Worm (Caenorhabditis elegans) whole organism, L4 larva: ENCODE data around the gene str-175.

Experiments used
- D1046.2 ChIP-seq: fragments of 200-800 bp; sonication (Bioruptor generic); IDR thresholded peaks from 2 replicates; pipeline ENCODE4 v1.3.6; 2022; ENCODE audit warnings: missing genetic modification characterization, missing compliant biosample characterization
- F26F4.8 ChIP-seq: fragments of 200-800 bp; sonication (Bioruptor generic); conservative IDR thresholded peaks from 2 replicates; pipeline ENCODE4 v1.3.6; 2022; ENCODE audit warnings: missing genetic modification characterization, missing compliant biosample characterization
- T20F7.1 ChIP-seq: fragments of 200-800 bp; sonication (Bioruptor generic); optimal IDR thresholded peaks from 2 replicates; lab custom pipeline; 2018; ENCODE audit warnings: mild to moderate bottlenecking, missing genetic modification characterization, missing compliant biosample characterization
- T26A8.4 ChIP-seq: fragments of 200-800 bp; sonication (Bioruptor generic); IDR thresholded peaks from 2 replicates; pipeline ENCODE4 v1.3.6; 2022; ENCODE audit warnings: missing genetic modification characterization, missing compliant biosample characterization
- Y105C5A.15 ChIP-seq: fragments of 200-800 bp; sonication (Bioruptor generic); IDR thresholded peaks from 2 replicates; pipeline ENCODE4 v1.3.6; 2022; ENCODE audit warnings: missing genetic modification characterization, missing compliant biosample characterization
- ZK337.2 ChIP-seq: fragments of 200-800 bp; sonication (Bioruptor generic); IDR thresholded peaks from 2 replicates; pipeline ENCODE4 v1.3.6; 2022; ENCODE audit warnings: missing genetic modification reagents, missing genetic modification characterization, missing compliant biosample characterization
- aha-1 ChIP-seq: fragments of 150-350 bp; peaks from one replicate; lab custom pipeline; 2014; ENCODE audit warnings: missing biosample characterization, missing genetic modification characterization
- attf-4 ChIP-seq: sonication (generic microtip); optimal IDR thresholded peaks from 3 replicates; lab custom pipeline; 2017; ENCODE audit warnings: missing biosample characterization, missing genetic modification characterization
- ceh-20 ChIP-seq: fragments of 200-800 bp; sonication (Bioruptor generic); IDR thresholded peaks from 2 replicates; pipeline ENCODE4 v1.3.6; 2022; ENCODE audit warnings: missing genetic modification reagents, missing genetic modification characterization, missing compliant biosample characterization
- ceh-28 ChIP-seq: fragments of 150-350 bp; optimal IDR thresholded peaks from 2 replicates; lab custom pipeline; 2014; ENCODE audit warnings: missing biosample characterization, missing genetic modification reagents, missing genetic modification characterization
- daf-19 ChIP-seq: fragments of 200-800 bp; sonication (Bioruptor generic); conservative IDR thresholded peaks from 2 replicates; pipeline ENCODE4 v1.3.6; 2022; ENCODE audit warnings: missing genetic modification characterization, missing compliant biosample characterization
- daf-8 ChIP-seq: fragments of 200-800 bp; sonication (Bioruptor generic); IDR thresholded peaks from 2 replicates; pipeline ENCODE4 v1.3.6; 2022; ENCODE audit warnings: missing genetic modification characterization, missing compliant biosample characterization
- dmd-9 ChIP-seq: fragments of 200-800 bp; sonication (Bioruptor generic); IDR thresholded peaks from 2 replicates; pipeline ENCODE4 v1.3.6; 2022; ENCODE audit warnings: missing genetic modification reagents, missing genetic modification characterization, missing compliant biosample characterization
- dve-1 ChIP-seq: sonication (generic microtip); optimal IDR thresholded peaks from 2 replicates; lab custom pipeline; 2017; ENCODE audit warnings: antibody characterized with exemption, mild to moderate bottlenecking, missing genetic modification characterization, missing compliant biosample characterization; ENCODE audit not compliant: insufficient read depth
- egl-27 ChIP-seq: sonication (generic microtip); optimal IDR thresholded peaks from 3 replicates; lab custom pipeline; 2017; ENCODE audit warnings: missing biosample characterization, missing genetic modification reagents, missing genetic modification characterization
- egl-43 ChIP-seq: fragments of 200-800 bp; sonication (Bioruptor generic); IDR thresholded peaks from 2 replicates; pipeline ENCODE4 v1.3.6; 2022; ENCODE audit warnings: missing genetic modification reagents, missing genetic modification characterization, missing compliant biosample characterization
- fkh-10 ChIP-seq: fragments of 150-350 bp; optimal IDR thresholded peaks from 2 replicates; lab custom pipeline; 2014; ENCODE audit warnings: missing biosample characterization, missing genetic modification reagents, missing genetic modification characterization
- lim-7 ChIP-seq: fragments of 200-800 bp; sonication (Bioruptor generic); IDR thresholded peaks from 2 replicates; pipeline ENCODE4 v1.3.6; 2022; ENCODE audit warnings: missing genetic modification characterization, missing compliant biosample characterization
- lin-15B ChIP-seq: fragments of 150-350 bp; sonication (generic microtip); optimal IDR thresholded peaks from 3 replicates; lab custom pipeline; 2014; ENCODE audit warnings: missing biosample characterization, missing genetic modification characterization
- lin-29 ChIP-seq: fragments of 200-800 bp; sonication (Bioruptor generic); IDR thresholded peaks from 2 replicates; pipeline ENCODE4 v1.3.6; 2022; ENCODE audit warnings: missing genetic modification reagents, missing genetic modification characterization, missing compliant biosample characterization
- mxl-2 ChIP-seq: fragments of 200-800 bp; sonication (Bioruptor generic); conservative IDR thresholded peaks from 2 replicates; pipeline ENCODE4 v1.3.6; 2022; ENCODE audit warnings: missing genetic modification reagents, missing genetic modification characterization, missing compliant biosample characterization
- nhr-102 ChIP-seq: sonication (generic microtip); optimal IDR thresholded peaks from 2 replicates; lab custom pipeline; 2016; ENCODE audit warnings: mild to moderate bottlenecking, missing genetic modification characterization, moderate library complexity, missing compliant biosample characterization
- nhr-111 ChIP-seq: fragments of 200-800 bp; sonication (Bioruptor generic); optimal IDR thresholded peaks from 2 replicates; lab custom pipeline; 2018; ENCODE audit warnings: mild to moderate bottlenecking, missing genetic modification characterization, missing compliant biosample characterization
- nhr-25 ChIP-seq: sonication (generic microtip); optimal IDR thresholded peaks from 2 replicates; lab custom pipeline; 2017; ENCODE audit warnings: missing genetic modification characterization, mild to moderate bottlenecking, missing compliant biosample characterization, antibody characterized with exemption, moderate library complexity, borderline replicate concordance; ENCODE audit not compliant: insufficient read depth
- nhr-42 ChIP-seq: fragments of 200-800 bp; sonication (Bioruptor generic); IDR thresholded peaks from 2 replicates; pipeline ENCODE4 v1.3.6; 2022; ENCODE audit warnings: missing genetic modification characterization, missing compliant biosample characterization
- nhr-6 ChIP-seq: fragments of 150-350 bp; optimal IDR thresholded peaks from 2 replicates; lab custom pipeline; 2014; ENCODE audit warnings: missing biosample characterization, missing genetic modification characterization
- nhr-77 ChIP-seq: fragments of 150-350 bp; optimal IDR thresholded peaks from 2 replicates; lab custom pipeline; 2014; ENCODE audit warnings: missing biosample characterization, missing genetic modification characterization
- set-16 ChIP-seq: fragments of 200-800 bp; sonication (Bioruptor generic); IDR thresholded peaks from 2 replicates; pipeline ENCODE4 v1.3.6; 2022; ENCODE audit warnings: missing genetic modification reagents, missing genetic modification characterization, missing compliant biosample characterization
- spr-1 ChIP-seq: sonication (generic microtip); optimal IDR thresholded peaks from 2 replicates; lab custom pipeline; 2016; ENCODE audit warnings: mild to moderate bottlenecking, missing genetic modification characterization, missing compliant biosample characterization
- spr-3 ChIP-seq: fragments of 200-800 bp; sonication (Bioruptor generic); optimal IDR thresholded peaks from 2 replicates; lab custom pipeline; 2018; ENCODE audit warnings: mild to moderate bottlenecking, missing genetic modification characterization, missing compliant biosample characterization
- tag-97 ChIP-seq: fragments of 200-800 bp; sonication (Bioruptor generic); IDR thresholded peaks from 2 replicates; pipeline ENCODE4 v1.3.6; 2022; ENCODE audit warnings: missing genetic modification characterization, missing compliant biosample characterization
- unc-39 ChIP-seq: sonication (generic microtip); optimal IDR thresholded peaks from 2 replicates; lab custom pipeline; 2017; ENCODE audit warnings: missing biosample characterization, missing genetic modification characterization
- unc-62 ChIP-seq, 3 experiments: fragments of 150-350 bp in 1 of 3; sonication (generic microtip); optimal IDR thresholded peaks in 2 of 3; peaks in 1 of 3; 1 replicate in 1 of 3; 2 replicates in 2 of 3; lab custom pipeline; 2014 to 2017; ENCODE audit warnings: missing biosample characterization in 3 of 3, missing genetic modification characterization in 3 of 3, missing genetic modification reagents in 3 of 3, missing genotype in 1 of 3
- zag-1 ChIP-seq: fragments of 150-350 bp; optimal IDR thresholded peaks from 2 replicates; lab custom pipeline; 2014; ENCODE audit warnings: missing biosample characterization, missing genetic modification characterization
- zfp-3 ChIP-seq: fragments of 200-800 bp; sonication (Bioruptor generic); conservative IDR thresholded peaks from 2 replicates; pipeline ENCODE4 v1.3.6; 2022; ENCODE audit warnings: missing genetic modification reagents, missing genetic modification characterization, missing compliant biosample characterization
- zip-11 ChIP-seq: fragments of 200-800 bp; sonication (Bioruptor generic); IDR thresholded peaks from 2 replicates; pipeline ENCODE4 v1.3.6; 2022; ENCODE audit warnings: missing genetic modification characterization, missing compliant biosample characterization
- zip-2 ChIP-seq: fragments of 150-350 bp; optimal IDR thresholded peaks from 2 replicates; lab custom pipeline; 2014; ENCODE audit warnings: missing biosample characterization, missing genetic modification characterization
- ztf-7 ChIP-seq: fragments of 150-350 bp; optimal IDR thresholded peaks from 2 replicates; lab custom pipeline; 2014; ENCODE audit warnings: missing biosample characterization, missing genetic modification characterization

Gene str-175

ce11 chrIV:4870546-4870945, at the start of gene str-175:
TSS of gene str-175 (minus strand) at chrIV:4870646.
- TF ChIP-seq aha-1 (tag; lab: Kevin White, UChicago) = peak; percentile 44
- TF ChIP-seq lin-15B (tag; lab: Kevin White, UChicago) = no peak

DNA sequence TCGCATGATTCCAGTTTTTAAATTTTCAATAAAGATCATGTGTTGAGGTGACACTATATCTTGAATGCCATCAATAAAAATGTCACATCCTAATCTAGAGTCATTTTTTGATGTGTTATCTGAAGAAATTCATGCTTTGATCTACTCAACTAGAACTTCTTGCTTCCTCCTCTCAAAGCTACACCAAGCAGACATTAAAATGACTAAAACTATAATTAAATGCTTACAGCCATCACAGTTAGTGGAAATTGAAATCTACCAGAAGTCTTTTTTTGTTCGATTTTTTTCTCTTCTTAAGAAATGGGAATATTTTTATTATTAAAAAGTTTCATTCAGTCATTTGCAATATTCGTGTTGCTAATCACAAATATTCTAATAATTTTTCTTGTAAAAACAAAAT, 47.3 kb upstream of the str-175 start, which contains the start of gene str-158:
Gene str-158, plus strand, starts transcription at position 301 of the 400 bp plus-strand sequence.
- TF ChIP-seq Y105C5A.15 (GFP tag; lab: Robert Waterston, UW) (no peak), spr-3 (GFP tag; lab: Kevin White, UChicago) (no peak), nhr-42 (GFP tag; lab: Robert Waterston, UW) (no peak), ceh-28 (tag; lab: Kevin White, UChicago) (no peak), set-16 (no peak), egl-27 (tag; lab: Kevin White, UChicago) (no peak), F26F4.8 (GFP tag; lab: Robert Waterston, UW) (no peak), nhr-25 (tag; lab: Kevin White, UChicago) (no peak), daf-8 (no peak), nhr-6 (no peak), spr-1 (no peak), ceh-20 (no peak)

- TF ChIP-seq aha-1 (tag; lab: Kevin White, UChicago) (no peak), zag-1 (tag; lab: Kevin White, UChicago) (no peak), attf-4 (tag; lab: Kevin White, UChicago) (no peak), ztf-7 (tag; lab: Kevin White, UChicago) (no peak), unc-62 (GFP tag; optimal IDR thresholded peaks at IDR 0.05 in 1 of 2; lab: Kevin White, UChicago) (peak in 1 of 2 experiments; percentile 65), unc-62 (tag; optimal IDR thresholded peaks at IDR 0.05; lab: Kevin White, UChicago) (no peak), set-16 (no peak)
These were observed 45.2 kb upstream of the str-175 start, which contains the start of gene str-155 for ce11 chrIV:4915689-4916088. TSS of gene str-155 (plus strand) at chrIV:4915989.

ce11 chrIV:4913090-4913489, 42.6 kb upstream of the str-175 start, which contains the start of gene str-156:
TSS of gene str-156 (plus strand) at chrIV:4913390.
- TF ChIP-seq dve-1 (tag; lab: Kevin White, UChicago) (no peak), zag-1 (tag; lab: Kevin White, UChicago) (no peak), D1046.2 (no peak), zfp-3 (GFP tag; lab: Robert Waterston, UW) (no peak), T26A8.4 (GFP tag; lab: Robert Waterston, UW) (no peak), mxl-2 (GFP tag; lab: Robert Waterston, UW) (no peak), nhr-102 (tag; lab: Kevin White, UChicago) (no peak), unc-39 (tag; lab: Kevin White, UChicago) (no peak), ZK337.2 (GFP tag; lab: Robert Waterston, UW) (no peak), zip-2 (no peak), T20F7.1 (no peak), dmd-9 (GFP tag; lab: Robert Waterston, UW) (no peak), daf-19 (GFP tag; lab: Robert Waterston, UW) (no peak), nhr-111 (GFP tag; lab: Kevin White, UChicago) (no peak), nhr-42 (GFP tag; lab: Robert Waterston, UW) (no peak), zip-11 (GFP tag; lab: Robert Waterston, UW) (no peak), fkh-10 (GFP tag; lab: Kevin White, UChicago) (no peak), ceh-20 (no peak), F26F4.8 (GFP tag; lab: Robert Waterston, UW) (no peak), tag-97 (GFP tag; lab: Robert Waterston, UW) (no peak)

DNA sequence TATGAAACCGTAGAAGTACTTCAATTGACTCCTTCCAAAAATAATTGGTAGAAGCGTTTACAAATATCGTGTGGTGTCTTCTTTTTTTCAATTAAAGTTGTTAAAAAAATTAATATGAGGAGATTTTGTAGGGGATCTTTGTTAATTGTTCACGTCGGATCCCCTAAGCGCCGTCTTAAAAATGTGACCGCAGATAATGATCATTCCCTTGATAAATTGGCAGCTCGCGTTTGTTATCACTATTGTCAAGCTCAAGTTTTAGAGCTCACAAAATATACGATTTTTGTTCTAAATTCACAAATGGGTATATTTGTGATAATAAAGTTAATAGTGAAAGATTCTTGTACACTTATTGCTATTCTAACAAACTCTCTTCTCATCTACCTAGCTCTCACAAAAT, 38.6 kb upstream of the str-175 start, which contains the start of gene str-159:
Gene str-159, plus strand, starts transcription at position 301 of the 400 bp plus-strand sequence.
- TF ChIP-seq nhr-6 = no peak
- TF ChIP-seq nhr-77 (tag; lab: Kevin White, UChicago) = no peak
- no peak for TF ChIP-seq ceh-28 (tag; lab: Kevin White, UChicago)
- TF ChIP-seq egl-43 (GFP tag; lab: Robert Waterston, UW) = no peak
- TF ChIP-seq lim-7 = no peak
- no peak for TF ChIP-seq lin-29
